Worm (Caenorhabditis elegans): ENCODE data around the gene asps-1.
A peak's percentile ranks its signal among the peaks of the same experiment; 100 is the strongest.

asps-1 gene

ce11 chrV:10361830-10362397, 44.7 kb upstream of the asps-1 start, which contains the start of gene cash-1 (continued):
- TF ChIP-seq ceh-8 (GFP tag; optimal IDR thresholded peaks at IDR 0.05) (peak; percentile 47), lin-14 (GFP tag; optimal IDR thresholded peaks at IDR 0.05) (peak; percentile 84), C34B4.2 (tag; optimal IDR thresholded peaks at IDR 0.05) (no peak), swsn-7 (tag; optimal IDR thresholded peaks at IDR 0.05) (peak; percentile 61), nhr-47 (tag; optimal IDR thresholded peaks at IDR 0.05) (peak; percentile 73), nhr-19 (GFP tag; conservative IDR thresholded peaks at IDR 0.05) (peak; percentile 58), ceh-90 (tag; optimal IDR thresholded peaks at IDR 0.05) (no peak), elt-2 (tag; optimal IDR thresholded peaks at IDR 0.05) (peak; percentile 43), egl-13 (tag; optimal IDR thresholded peaks at IDR 0.05) (peak; percentile 22)

ce11 chrV:10360186-10360585, 43.0 kb upstream of the asps-1 start:
- no peak for TF ChIP-seq vab-15 (tag; optimal IDR thresholded peaks at IDR 0.05)
- TF ChIP-seq mef-2 (tag; optimal IDR thresholded peaks at IDR 0.05), result no peak
- TF ChIP-seq ceh-88 (GFP tag; IDR thresholded peaks at IDR 0.05), result no peak
- no peak for TF ChIP-seq unc-98 (GFP tag; IDR thresholded peaks at IDR 0.05)
- TF ChIP-seq unc-130 (tag; optimal IDR thresholded peaks at IDR 0.05), result no peak
- TF ChIP-seq lin-15B (tag; optimal IDR thresholded peaks at IDR 0.05), result no peak
- no peak for TF ChIP-seq tlp-1 (tag; optimal IDR thresholded peaks at IDR 0.05)
- no peak for TF ChIP-seq lsy-2 (tag; optimal IDR thresholded peaks at IDR 0.05)
- TF ChIP-seq ama-1 (optimal IDR thresholded peaks at IDR 0.05), result no peak
- TF ChIP-seq ztf-11 (tag; optimal IDR thresholded peaks at IDR 0.05), result no peak
- no peak for TF ChIP-seq C04F5.9 (tag; optimal IDR thresholded peaks at IDR 0.05)
- no peak for TF ChIP-seq unc-30 (tag; optimal IDR thresholded peaks at IDR 0.05)
- no peak for TF ChIP-seq nhr-85 (tag)
- TF ChIP-seq ceh-82 (tag; optimal IDR thresholded peaks at IDR 0.05), result no peak
- no peak for TF ChIP-seq lin-14 (GFP tag; optimal IDR thresholded peaks at IDR 0.05)

ce11 chrV:10358238-10358637, 41.0 kb upstream of the asps-1 start, which contains the start of gene ttll-15:
ttll-15 (plus strand) TSS chrV:10358538.
- TF ChIP-seq fos-1 (tag; optimal IDR thresholded peaks at IDR 0.05) (no peak), fkh-10 (GFP tag; optimal IDR thresholded peaks at IDR 0.05) (no peak), blmp-1 (tag; optimal IDR thresholded peaks at IDR 0.05) (peak; percentile 49), ama-1 (optimal IDR thresholded peaks at IDR 0.05) (no peak)

ce11 chrV:10357467-10357953, 40.3 kb upstream of the asps-1 start, which contains the start of gene ceeh-2:
ceeh-2 (minus strand) TSS chrV:10357903.
- TF ChIP-seq unc-30 (tag; optimal IDR thresholded peaks at IDR 0.05) (no peak), irx-1 (tag; optimal IDR thresholded peaks at IDR 0.05) (no peak), lin-35 (GFP tag; optimal IDR thresholded peaks at IDR 0.05) (peak in 1 of 2 experiments; percentile 27), skn-1 (tag; optimal IDR thresholded peaks at IDR 0.05) (no peak), lin-14 (GFP tag; optimal IDR thresholded peaks at IDR 0.05) (no peak), efl-1 (optimal IDR thresholded peaks at IDR 0.05) (no peak), efl-1 (GFP tag; optimal IDR thresholded peaks at IDR 0.05 in 1 of 2) (peak in 1 of 2 experiments; percentile 80)

- peak; percentile 77 for TF ChIP-seq Y116A8C.19 (tag; optimal IDR thresholded peaks at IDR 0.05; ENCODE audit: borderline replicate concordance)
- peak; percentile 91 for TF ChIP-seq tbx-2 (tag; optimal IDR thresholded peaks at IDR 0.05)
- peak; percentile 87 for TF ChIP-seq snu-23 (GFP tag; optimal IDR thresholded peaks at IDR 0.05)
- TF ChIP-seq skn-1 (tag; optimal IDR thresholded peaks at IDR 0.05), result peak; percentile 73
- peak; percentile 38 for TF ChIP-seq nhr-77 (tag; optimal IDR thresholded peaks at IDR 0.05)
- peak; percentile 65 for TF ChIP-seq lin-39 (tag; optimal IDR thresholded peaks at IDR 0.05)
- TF ChIP-seq nhr-90 (tag; optimal IDR thresholded peaks at IDR 0.05; ENCODE audit: poor library complexity), result peak; percentile 97
- peak; percentile 28 for TF ChIP-seq nhr-11 (tag; optimal IDR thresholded peaks at IDR 0.05)
- no peak for TF ChIP-seq zag-1 (tag; optimal IDR thresholded peaks at IDR 0.05)
- TF ChIP-seq ceh-88 (GFP tag; IDR thresholded peaks at IDR 0.05), result peak; percentile 69
- no peak for TF ChIP-seq aha-1 (tag; optimal IDR thresholded peaks at IDR 0.05)
- peak; percentile 91 for TF ChIP-seq dsc-1 (tag; optimal IDR thresholded peaks at IDR 0.05)
- TF ChIP-seq ztf-4 (tag; optimal IDR thresholded peaks at IDR 0.05), result no peak
- TF ChIP-seq grh-1 (GFP tag; IDR thresholded peaks at IDR 0.05), result peak; percentile 67
- TF ChIP-seq ces-1 (GFP tag; optimal IDR thresholded peaks at IDR 0.05), result no peak
- no peak for TF ChIP-seq pqm-1 (tag; optimal IDR thresholded peaks at IDR 0.05)
- TF ChIP-seq sptf-1 (tag; optimal IDR thresholded peaks at IDR 0.05), result no peak
- TF ChIP-seq nhr-237 (tag; optimal IDR thresholded peaks at IDR 0.05), result peak; percentile 41
- TF ChIP-seq irx-1 (tag; optimal IDR thresholded peaks at IDR 0.05), result peak; percentile 95
Measured at ce11 chrV:10355773-10356335, 38.7 kb upstream of the asps-1 start, which contains the start of gene sluh-7. sluh-7 (minus strand) TSS chrV:10355823.
